Fruit fly (Drosophila melanogaster) whole organism, embryonic: ENCODE data around the gene CG33511.
A peak's percentile ranks its signal among the peaks of the same experiment; 100 is the strongest.

Source experiments
- Aef1 ChIP-seq: fragments of 200-800 bp; sonication (Bioruptor generic); IDR thresholded peaks from 3 replicates; pipeline ENCODE4 v1.3.6; 2022; ENCODE audit warnings: missing biosample characterization, missing genetic modification characterization
- Asciz ChIP-seq: fragments of 200-800 bp; sonication (Bioruptor generic); optimal IDR thresholded peaks from 2 replicates; lab custom pipeline; 2017; ENCODE audit warnings: missing biosample characterization, mild to moderate bottlenecking, missing genetic modification characterization, missing genetic modification reagents
- Atf6 ChIP-seq: fragments of 200-800 bp; sonication (Bioruptor generic); IDR thresholded peaks from 2 replicates; pipeline ENCODE4 v1.3.6; 2022; ENCODE audit warnings: missing biosample characterization, missing genetic modification characterization
- CG10147 ChIP-seq: fragments of 200-800 bp; sonication (Bioruptor generic); optimal IDR thresholded peaks from 2 replicates; lab custom pipeline; 2019; ENCODE audit warnings: missing biosample characterization, mild to moderate bottlenecking, missing genetic modification characterization, moderate library complexity
- CG10274 ChIP-seq: fragments of 200-800 bp; sonication (Bioruptor generic); optimal IDR thresholded peaks from 3 replicates; lab custom pipeline; 2017; ENCODE audit warnings: missing biosample characterization, mild to moderate bottlenecking, missing genetic modification characterization
- CG11085 ChIP-seq: fragments of 200-800 bp; sonication (Bioruptor generic); IDR thresholded peaks from 2 replicates; pipeline ENCODE4 v1.3.6; 2022; ENCODE audit warnings: missing biosample characterization, missing genetic modification characterization
- CG11560 ChIP-seq: fragments of 200-800 bp; sonication (Bioruptor generic); IDR thresholded peaks from 3 replicates; pipeline ENCODE4 v1.3.6; 2022; ENCODE audit warnings: missing biosample characterization, missing genetic modification characterization
- CG15601 ChIP-seq: fragments of 200-800 bp; sonication (Bioruptor generic); optimal IDR thresholded peaks from 3 replicates; lab custom pipeline; 2019; ENCODE audit warnings: missing biosample characterization, mild to moderate bottlenecking, missing genetic modification characterization, moderate library complexity
- CG17186 ChIP-seq: fragments of 200-800 bp; sonication (Bioruptor generic); optimal IDR thresholded peaks from 3 replicates; lab custom pipeline; 2017; ENCODE audit warnings: missing biosample characterization, missing genetic modification reagents, missing genetic modification characterization
- CG17802 ChIP-seq: fragments of 200-800 bp; sonication (Bioruptor generic); optimal IDR thresholded peaks from 2 replicates; lab custom pipeline; 2018; ENCODE audit warnings: missing biosample characterization, mild to moderate bottlenecking, missing genetic modification characterization, moderate library complexity
- CG2120 ChIP-seq: fragments of 200-800 bp; sonication (Bioruptor generic); optimal IDR thresholded peaks from 3 replicates; lab custom pipeline; 2016; ENCODE audit warnings: missing biosample characterization, missing genetic modification characterization
- CG2678 ChIP-seq: fragments of 200-800 bp; sonication (Bioruptor generic); optimal IDR thresholded peaks from 3 replicates; lab custom pipeline; 2019; ENCODE audit warnings: missing biosample characterization, mild to moderate bottlenecking, missing genetic modification characterization, moderate library complexity
- CG2712 ChIP-seq: fragments of 200-800 bp; optimal IDR thresholded peaks from 3 replicates; lab custom pipeline; 2019; ENCODE audit warnings: missing biosample characterization, mild to moderate bottlenecking, missing genetic modification characterization, moderate library complexity
- CG2889 ChIP-seq: fragments of 200-800 bp; sonication (Bioruptor generic); IDR thresholded peaks from 3 replicates; pipeline ENCODE4 v1.3.6; 2022; ENCODE audit warnings: missing biosample characterization, missing genetic modification characterization
- CG31365 ChIP-seq: fragments of 200-800 bp; sonication (Bioruptor generic); optimal IDR thresholded peaks from 2 replicates; lab custom pipeline; 2018; ENCODE audit warnings: missing biosample characterization, mild to moderate bottlenecking, missing genetic modification characterization
- CG4360 ChIP-seq: fragments of 200-800 bp; sonication (Bioruptor generic); IDR thresholded peaks from 2 replicates; pipeline ENCODE4 v1.3.6; 2022; ENCODE audit warnings: missing biosample characterization, missing genetic modification characterization
- CG9817 ChIP-seq: fragments of 200-800 bp; sonication (Bioruptor generic); optimal IDR thresholded peaks from 2 replicates; lab custom pipeline; 2018; ENCODE audit warnings: missing biosample characterization, mild to moderate bottlenecking, missing genetic modification characterization, moderate library complexity
- CTCF ChIP-seq: fragments of 200-800 bp; sonication (Bioruptor generic); optimal IDR thresholded peaks from 2 replicates; lab custom pipeline; 2017; ENCODE audit warnings: missing biosample characterization, mild to moderate bottlenecking, missing genetic modification characterization, moderate library complexity
- CrebB ChIP-seq: fragments of 200-800 bp; sonication (Bioruptor generic); optimal IDR thresholded peaks from 3 replicates; lab custom pipeline; 2018; ENCODE audit warnings: missing biosample characterization, mild to moderate bottlenecking, missing genetic modification characterization
- D ChIP-seq, 2 experiments: fragments of 200-800 bp in 1 of 2; fragments of >200 bp in 1 of 2; sonication (Bioruptor generic) in 1 of 2; optimal IDR thresholded peaks; 2 replicates in 1 of 2; 3 replicates in 1 of 2; lab custom pipeline; 2017; ENCODE audit warnings: mild to moderate bottlenecking in 1 of 2, missing biosample characterization in 1 of 2, missing genetic modification characterization in 1 of 2, missing genetic modification reagents in 1 of 2
- Dfd ChIP-seq, 2 experiments: fragments of >200 bp; optimal IDR thresholded peaks; 2 replicates each; lab custom pipeline; 2017; ENCODE audit warnings: missing biosample characterization in 2 of 2, missing genetic modification characterization in 2 of 2
- Drgx ChIP-seq: fragments of 200-800 bp; sonication (Bioruptor generic); IDR thresholded peaks from 2 replicates; pipeline ENCODE4 v1.3.6; 2022; ENCODE audit warnings: missing biosample characterization, missing genetic modification characterization
- Ets97D ChIP-seq: fragments of 200-800 bp; sonication (Bioruptor generic); optimal IDR thresholded peaks from 3 replicates; lab custom pipeline; 2016; ENCODE audit warnings: missing biosample characterization, missing genetic modification characterization
- Fer1 ChIP-seq: fragments of 200-800 bp; sonication (Bioruptor generic); optimal IDR thresholded peaks from 2 replicates; lab custom pipeline; 2017; ENCODE audit warnings: missing biosample characterization, mild to moderate bottlenecking, missing genetic modification characterization
- Fer3 ChIP-seq: fragments of 200-800 bp; sonication (Bioruptor generic); optimal IDR thresholded peaks from 2 replicates; lab custom pipeline; 2018; ENCODE audit warnings: missing biosample characterization, mild to moderate bottlenecking, missing genetic modification characterization, moderate library complexity
- Gsc ChIP-seq: fragments of 200-800 bp; sonication (Bioruptor generic); IDR thresholded peaks from 2 replicates; pipeline ENCODE4 v1.3.6; 2022; ENCODE audit warnings: missing biosample characterization, missing genetic modification characterization
- Gug ChIP-seq: fragments of 200-800 bp; sonication (Bioruptor generic); IDR thresholded peaks from 4 replicates; pipeline ENCODE4 v1.3.6; 2022; ENCODE audit warnings: missing biosample characterization, missing genetic modification characterization
- HmgD ChIP-seq: fragments of 200-800 bp; sonication (Bioruptor generic); optimal IDR thresholded peaks from 3 replicates; lab custom pipeline; 2016; ENCODE audit warnings: missing biosample characterization, missing genetic modification characterization
- Lhr ChIP-seq: fragments of 200-800 bp; sonication (Bioruptor generic); optimal IDR thresholded peaks from 3 replicates; lab custom pipeline; 2017; ENCODE audit warnings: mild to moderate bottlenecking, missing biosample characterization, missing genetic modification reagents, missing genetic modification characterization
- MBD-R2 ChIP-seq: fragments of 200-800 bp; sonication (Bioruptor generic); IDR thresholded peaks from 2 replicates; pipeline ENCODE4 v1.3.6; 2022; ENCODE audit warnings: missing biosample characterization, missing genetic modification characterization
- MTF-1 ChIP-seq: fragments of 200-800 bp; sonication (Bioruptor generic); optimal IDR thresholded peaks from 2 replicates; lab custom pipeline; 2018; ENCODE audit warnings: missing biosample characterization, mild to moderate bottlenecking, missing genetic modification characterization, borderline replicate concordance
- Max ChIP-seq: fragments of 200-800 bp; sonication (Bioruptor generic); optimal IDR thresholded peaks from 2 replicates; lab custom pipeline; 2016; ENCODE audit warnings: missing biosample characterization, mild to moderate bottlenecking, missing genetic modification characterization
- Nf-YC ChIP-seq: fragments of 200-800 bp; optimal IDR thresholded peaks from 3 replicates; lab custom pipeline; 2019; ENCODE audit warnings: missing biosample characterization, mild to moderate bottlenecking, missing genetic modification characterization, moderate library complexity
- Sin3A ChIP-seq: fragments of >200 bp; optimal IDR thresholded peaks from 2 replicates; lab custom pipeline; 2018
- Sox102F ChIP-seq: fragments of 200-800 bp; sonication (Bioruptor generic); optimal IDR thresholded peaks from 2 replicates; lab custom pipeline; 2018; ENCODE audit warnings: missing biosample characterization, mild to moderate bottlenecking, missing genetic modification characterization, moderate library complexity
- Xbp1 ChIP-seq: fragments of 200-800 bp; sonication (Bioruptor generic); optimal IDR thresholded peaks from 3 replicates; lab custom pipeline; 2016; ENCODE audit warnings: missing biosample characterization, mild to moderate bottlenecking, missing genetic modification characterization
- Xrp1 ChIP-seq: fragments of 200-800 bp; sonication (Bioruptor generic); IDR thresholded peaks from 2 replicates; pipeline ENCODE4 v1.3.6; 2022; ENCODE audit warnings: missing biosample characterization, missing genetic modification characterization
- ara ChIP-seq: fragments of 200-800 bp; sonication (Bioruptor generic); IDR thresholded peaks from 2 replicates; pipeline ENCODE4 v1.3.6; 2022; ENCODE audit warnings: missing biosample characterization, missing genetic modification characterization
- bcd ChIP-seq: fragments of 200-800 bp; sonication (Bioruptor generic); optimal IDR thresholded peaks from 2 replicates; lab custom pipeline; 2017; ENCODE audit warnings: missing biosample characterization, mild to moderate bottlenecking, missing genetic modification characterization
- bsh ChIP-seq, 2 experiments: fragments of 200-800 bp; sonication (Bioruptor generic); optimal IDR thresholded peaks; 2 replicates each; lab custom pipeline; 2017 to 2018; ENCODE audit warnings: mild to moderate bottlenecking in 2 of 2, missing biosample characterization in 2 of 2, missing genetic modification characterization in 2 of 2, moderate library complexity in 1 of 2
- dati ChIP-seq: fragments of 200-800 bp; sonication (Bioruptor generic); IDR thresholded peaks from 2 replicates; pipeline ENCODE4 v1.3.6; 2022; ENCODE audit warnings: missing biosample characterization, missing genetic modification characterization
- exex ChIP-seq: fragments of 200-800 bp; sonication (Bioruptor generic); optimal IDR thresholded peaks from 4 replicates; lab custom pipeline; 2018; ENCODE audit warnings: missing biosample characterization, mild to moderate bottlenecking, missing genetic modification characterization, moderate library complexity
- gem ChIP-seq: fragments of 200-800 bp; sonication (Bioruptor generic); optimal IDR thresholded peaks from 2 replicates; lab custom pipeline; 2019; ENCODE audit warnings: missing biosample characterization, mild to moderate bottlenecking, missing genetic modification characterization, moderate library complexity
- hb ChIP-seq: fragments of 200-800 bp; sonication (Bioruptor generic); IDR thresholded peaks from 3 replicates; pipeline ENCODE4 v1.3.6; 2022; ENCODE audit warnings: missing biosample characterization, missing genetic modification characterization; ENCODE audit not compliant: partially characterized antibody
- kay ChIP-seq: fragments of 200-800 bp; sonication (Bioruptor generic); optimal IDR thresholded peaks from 2 replicates; lab custom pipeline; 2016; ENCODE audit warnings: missing biosample characterization, missing genetic modification characterization
- mirr ChIP-seq: fragments of 200-800 bp; sonication (Bioruptor generic); optimal IDR thresholded peaks from 3 replicates; lab custom pipeline; 2018; ENCODE audit warnings: missing biosample characterization, mild to moderate bottlenecking, missing genetic modification characterization
- pros ChIP-seq: fragments of 200-800 bp; sonication (Bioruptor generic); optimal IDR thresholded peaks from 3 replicates; lab custom pipeline; 2019; ENCODE audit warnings: missing biosample characterization, mild to moderate bottlenecking, missing genetic modification characterization, moderate library complexity
- sc ChIP-seq, 3 experiments: fragments of >200 bp in 2 of 3; fragments of 200-800 bp in 1 of 3; sonication (Bioruptor generic) in 1 of 3; optimal IDR thresholded peaks; 2 replicates in 2 of 3; 3 replicates in 1 of 3; lab custom pipeline; 2017; ENCODE audit warnings: mild to moderate bottlenecking in 1 of 3, missing biosample characterization in 1 of 3, missing genetic modification characterization in 1 of 3, missing genetic modification reagents in 1 of 3
- ssp ChIP-seq: fragments of 200-800 bp; sonication (Bioruptor generic); IDR thresholded peaks from 2 replicates; pipeline ENCODE4 v1.3.6; 2022; ENCODE audit warnings: missing biosample characterization, missing genetic modification characterization
- unc-4 ChIP-seq: fragments of 200-800 bp; sonication (Bioruptor generic); IDR thresholded peaks from 2 replicates; pipeline ENCODE4 v1.3.6; 2022; ENCODE audit warnings: missing biosample characterization, missing genetic modification characterization; ENCODE audit not compliant: partially characterized antibody
- unpg ChIP-seq: fragments of 200-800 bp; sonication (Bioruptor generic); optimal IDR thresholded peaks from 3 replicates; lab custom pipeline; 2018; ENCODE audit warnings: missing biosample characterization, mild to moderate bottlenecking, missing genetic modification characterization, moderate library complexity

Gene CG33511

DNA sequence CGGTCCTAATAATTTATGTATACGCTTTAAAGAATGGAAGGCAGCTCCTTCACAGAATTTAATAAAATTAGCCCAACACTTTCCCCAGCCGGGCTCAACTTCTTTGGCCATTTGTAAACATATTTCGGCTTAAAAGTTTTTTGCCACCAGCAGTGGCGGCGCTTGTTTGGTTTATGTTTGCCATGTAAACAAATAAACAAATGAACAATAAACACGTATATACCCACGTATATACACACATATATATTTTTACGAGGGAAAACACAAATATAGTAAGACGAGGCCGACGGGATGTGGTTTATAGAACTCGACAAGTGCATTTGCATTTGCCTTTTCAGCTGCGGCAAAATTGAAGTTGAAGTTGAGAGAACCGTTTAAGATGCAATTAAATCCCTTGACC is 44.6 kb downstream of the CG33511 start (continued):
- TF ChIP-seq sc (optimal IDR thresholded peaks at IDR 0.05; lab: Kevin White, UChicago), result no peak
- TF ChIP-seq sc (GFP tag; optimal IDR thresholded peaks at IDR 0.05; lab: Kevin White, UChicago), result peak; percentile 7
- no peak for TF ChIP-seq CG11560 (tag; lab: Robert Waterston, UW)
- no peak for TF ChIP-seq D (optimal IDR thresholded peaks at IDR 0.05; lab: Kevin White, UChicago)
- peak; percentile 61 for TF ChIP-seq D (GFP tag; optimal IDR thresholded peaks at IDR 0.05; lab: Kevin White, UChicago)
- no peak for TF ChIP-seq CG2889 (GFP tag; lab: Robert Waterston, UW)
- TF ChIP-seq CG9817 (tag; lab: Kevin White, UChicago), result no peak
- TF ChIP-seq gem (tag; lab: Kevin White, UChicago), result peak; percentile 34
- peak; percentile 28 for TF ChIP-seq CG10274 (GFP tag; lab: Kevin White, UChicago)
- TF ChIP-seq CG4360 (GFP tag; lab: Robert Waterston, UW), result peak; percentile 57
- no peak for TF ChIP-seq CG11085
- TF ChIP-seq CG17186 (GFP tag; lab: Kevin White, UChicago), result peak; percentile 12
- peak; percentile 36 for TF ChIP-seq mirr (GFP tag; lab: Kevin White, UChicago)
- TF ChIP-seq ssp (GFP tag; lab: Robert Waterston, UW), result no peak
- TF ChIP-seq CG17802, result peak; percentile 7
- no peak for TF ChIP-seq Atf6
- TF ChIP-seq CG2120 (GFP tag; lab: Kevin White, UChicago), result no peak
- no peak for TF ChIP-seq Gug (GFP tag; lab: Robert Waterston, UW)
- peak; percentile 63 for TF ChIP-seq Fer3
- no peak for TF ChIP-seq Drgx
- TF ChIP-seq CG10147, result no peak
- TF ChIP-seq CG15601, result peak; percentile 31
- TF ChIP-seq Dfd (GFP tag; optimal IDR thresholded peaks at IDR 0.05; lab: Kevin White, UChicago), result no peak
- TF ChIP-seq CrebB, result no peak
- no peak for TF ChIP-seq Gsc (GFP tag; lab: Robert Waterston, UW)
- peak; percentile 90 for TF ChIP-seq Asciz (GFP tag; lab: Kevin White, UChicago)
- peak; percentile 12 for TF ChIP-seq exex
- TF ChIP-seq Aef1 (GFP tag; lab: Robert Waterston, UW), result no peak
- TF ChIP-seq Lhr (GFP tag; lab: Kevin White, UChicago), result no peak
- TF ChIP-seq Xbp1, result no peak
- TF ChIP-seq ara (GFP tag; lab: Robert Waterston, UW), result peak; percentile 71
- peak; percentile 57 for TF ChIP-seq Fer1
- TF ChIP-seq Sin3A (lab: Kevin White, UChicago), result no peak
- TF ChIP-seq CG31365, result peak; percentile 53
- no peak for TF ChIP-seq unc-4 (GFP tag; lab: Robert Waterston, UW)
- TF ChIP-seq MBD-R2 (GFP tag; lab: Robert Waterston, UW), result no peak
- TF ChIP-seq MTF-1 (GFP tag; lab: Kevin White, UChicago), result peak; percentile 83
- peak; percentile 17 for TF ChIP-seq Nf-YC (tag; lab: Kevin White, UChicago)
- TF ChIP-seq Sox102F (GFP tag; lab: Kevin White, UChicago), result peak; percentile 22
- TF ChIP-seq Max, result no peak
- no peak for TF ChIP-seq HmgD (GFP tag; lab: Kevin White, UChicago)
- TF ChIP-seq CTCF (GFP tag; lab: Kevin White, UChicago), result peak; percentile 13
- TF ChIP-seq kay (GFP tag; lab: Kevin White, UChicago), result peak; percentile 3
- no peak for TF ChIP-seq dati (GFP tag; lab: Robert Waterston, UW)
- TF ChIP-seq bcd (GFP tag; lab: Kevin White, UChicago), result peak; percentile 12
- TF ChIP-seq unpg, result peak; percentile 31
- TF ChIP-seq Ets97D (GFP tag; lab: Kevin White, UChicago), result no peak
- TF ChIP-seq bsh (GFP tag; optimal IDR thresholded peaks at IDR 0.05; lab: Kevin White, UChicago), result peak in 1 of 2 experiments; percentile 23
- TF ChIP-seq hb, result no peak
- peak; percentile 56 for TF ChIP-seq CG2712 (tag; lab: Kevin White, UChicago)
- TF ChIP-seq CG2678 (tag; lab: Kevin White, UChicago), result peak; percentile 75
- TF ChIP-seq pros (GFP tag; lab: Kevin White, UChicago), result peak; percentile 16
- TF ChIP-seq Xrp1 (GFP tag; lab: Robert Waterston, UW), result peak; percentile 81
